Worm (Caenorhabditis elegans) whole organism, L4 larva: ENCODE results near the gene gst-34.
A peak's percentile ranks its signal among the peaks of the same experiment; 100 is the strongest.
"Not testable (repeated sequence)": the region's sequence is repeated elsewhere in the genome, so short reads cannot be mapped to it uniquely, and the experiment has no call there.

Source experiments
- D1046.2 ChIP-seq: fragments of 200-800 bp; sonication (Bioruptor generic); IDR thresholded peaks from 2 replicates; pipeline ENCODE4 v1.3.6; 2022; ENCODE audit warnings: missing genetic modification characterization, missing compliant biosample characterization
- F10B5.3 ChIP-seq: sonication (generic microtip); optimal IDR thresholded peaks from 2 replicates; lab custom pipeline; 2016; ENCODE audit warnings: mild to moderate bottlenecking, missing genetic modification characterization, missing compliant biosample characterization
- F26F4.8 ChIP-seq: fragments of 200-800 bp; sonication (Bioruptor generic); conservative IDR thresholded peaks from 2 replicates; pipeline ENCODE4 v1.3.6; 2022; ENCODE audit warnings: missing genetic modification characterization, missing compliant biosample characterization
- F37D6.2 ChIP-seq: sonication (generic microtip); optimal IDR thresholded peaks from 2 replicates; lab custom pipeline; 2016; ENCODE audit warnings: mild to moderate bottlenecking, missing genetic modification characterization, missing compliant biosample characterization
- T20F7.1 ChIP-seq: fragments of 200-800 bp; sonication (Bioruptor generic); optimal IDR thresholded peaks from 2 replicates; lab custom pipeline; 2018; ENCODE audit warnings: mild to moderate bottlenecking, missing genetic modification characterization, missing compliant biosample characterization
- Y105C5A.15 ChIP-seq: fragments of 200-800 bp; sonication (Bioruptor generic); IDR thresholded peaks from 2 replicates; pipeline ENCODE4 v1.3.6; 2022; ENCODE audit warnings: missing genetic modification characterization, missing compliant biosample characterization
- Y5F2A.4 ChIP-seq: fragments of 200-800 bp; sonication (Bioruptor generic); optimal IDR thresholded peaks from 2 replicates; lab custom pipeline; 2018; ENCODE audit warnings: mild to moderate bottlenecking, missing genetic modification characterization, missing compliant biosample characterization
- ZK337.2 ChIP-seq: fragments of 200-800 bp; sonication (Bioruptor generic); IDR thresholded peaks from 2 replicates; pipeline ENCODE4 v1.3.6; 2022; ENCODE audit warnings: missing genetic modification reagents, missing genetic modification characterization, missing compliant biosample characterization
- aha-1 ChIP-seq: fragments of 150-350 bp; peaks from one replicate; lab custom pipeline; 2014; ENCODE audit warnings: missing biosample characterization, missing genetic modification characterization
- arid-1 ChIP-seq: fragments of 200-800 bp; sonication (Bioruptor generic); conservative IDR thresholded peaks from 2 replicates; pipeline ENCODE4 v1.3.6; 2022; ENCODE audit warnings: missing genetic modification reagents, missing genetic modification characterization, missing compliant biosample characterization
- ceh-32 ChIP-seq: sonication (generic microtip); optimal IDR thresholded peaks from 2 replicates; lab custom pipeline; 2016; ENCODE audit warnings: mild to moderate bottlenecking, missing genetic modification characterization, missing compliant biosample characterization; ENCODE audit not compliant: poor library complexity
- daf-12 ChIP-seq: fragments of 150-350 bp; optimal IDR thresholded peaks from 2 replicates; lab custom pipeline; 2014; ENCODE audit warnings: missing biosample characterization, missing genetic modification reagents, missing genetic modification characterization
- daf-16 ChIP-seq, 3 experiments: sonication (generic microtip); optimal IDR thresholded peaks; 2 replicates each; lab custom pipeline; 2016 to 2017; ENCODE audit warnings: missing genetic modification characterization in 3 of 3, missing genetic modification reagents in 3 of 3, mild to moderate bottlenecking in 2 of 3, missing compliant biosample characterization in 2 of 3, missing biosample characterization in 1 of 3, moderate library complexity in 1 of 3
- daf-8 ChIP-seq: fragments of 200-800 bp; sonication (Bioruptor generic); IDR thresholded peaks from 2 replicates; pipeline ENCODE4 v1.3.6; 2022; ENCODE audit warnings: missing genetic modification characterization, missing compliant biosample characterization
- dmd-8 ChIP-seq: fragments of 200-800 bp; sonication (Bioruptor generic); IDR thresholded peaks from 2 replicates; pipeline ENCODE4 v1.3.6; 2022; ENCODE audit warnings: missing genetic modification characterization, missing compliant biosample characterization
- dpl-1 ChIP-seq: fragments of 150-350 bp; optimal IDR thresholded peaks from 2 replicates; lab custom pipeline; 2014; ENCODE audit warnings: missing biosample characterization, missing genetic modification reagents, missing genetic modification characterization
- dve-1 ChIP-seq: sonication (generic microtip); optimal IDR thresholded peaks from 2 replicates; lab custom pipeline; 2017; ENCODE audit warnings: antibody characterized with exemption, mild to moderate bottlenecking, missing genetic modification characterization, missing compliant biosample characterization; ENCODE audit not compliant: insufficient read depth
- fos-1 ChIP-seq: fragments of 150-350 bp; optimal IDR thresholded peaks from 2 replicates; lab custom pipeline; 2014; ENCODE audit warnings: missing biosample characterization, missing genetic modification characterization
- hlh-11 ChIP-seq: fragments of 200-800 bp; sonication (Bioruptor generic); optimal IDR thresholded peaks from 2 replicates; lab custom pipeline; 2018; ENCODE audit warnings: mild to moderate bottlenecking, missing genetic modification characterization, missing compliant biosample characterization
- hmg-1.1 ChIP-seq: fragments of 200-800 bp; sonication (Bioruptor generic); IDR thresholded peaks from 2 replicates; pipeline ENCODE4 v1.3.6; 2022; ENCODE audit warnings: missing genetic modification reagents, missing genetic modification characterization, missing compliant biosample characterization
- jun-1 ChIP-seq: fragments of 150-350 bp; optimal IDR thresholded peaks from 2 replicates; lab custom pipeline; 2014; ENCODE audit warnings: missing biosample characterization, missing genetic modification reagents, missing genetic modification characterization
- lim-7 ChIP-seq: fragments of 200-800 bp; sonication (Bioruptor generic); IDR thresholded peaks from 2 replicates; pipeline ENCODE4 v1.3.6; 2022; ENCODE audit warnings: missing genetic modification characterization, missing compliant biosample characterization
- lin-39 ChIP-seq: fragments of 150-350 bp; optimal IDR thresholded peaks from 2 replicates; lab custom pipeline; 2014; ENCODE audit warnings: missing biosample characterization, missing genetic modification reagents, missing genetic modification characterization
- mxl-3 ChIP-seq: fragments of 200-800 bp; sonication (Bioruptor generic); optimal IDR thresholded peaks from 2 replicates; lab custom pipeline; 2018; ENCODE audit warnings: mild to moderate bottlenecking, missing genetic modification characterization, missing compliant biosample characterization
- nhr-28 ChIP-seq: fragments of 150-350 bp; optimal IDR thresholded peaks from 2 replicates; lab custom pipeline; 2014; ENCODE audit warnings: missing biosample characterization, missing genetic modification characterization
- nhr-42 ChIP-seq: fragments of 200-800 bp; sonication (Bioruptor generic); IDR thresholded peaks from 2 replicates; pipeline ENCODE4 v1.3.6; 2022; ENCODE audit warnings: missing genetic modification characterization, missing compliant biosample characterization
- nhr-76 ChIP-seq: fragments of 150-350 bp; optimal IDR thresholded peaks from 2 replicates; lab custom pipeline; 2014; ENCODE audit warnings: missing biosample characterization, missing genetic modification characterization
- pha-4 ChIP-seq, 2 experiments: fragments of 150-350 bp in 1 of 2; fragments of 200-800 bp in 1 of 2; sonication (Bioruptor generic) in 1 of 2; IDR thresholded peaks in 1 of 2; optimal IDR thresholded peaks in 1 of 2; 2 replicates each; pipeline versions ENCODE4 v1.3.6 to Lab custom; 2014 to 2022; ENCODE audit warnings: missing genetic modification characterization in 2 of 2, missing genetic modification reagents in 2 of 2, missing biosample characterization in 1 of 2, missing compliant biosample characterization in 1 of 2
- pqm-1 ChIP-seq: sonication (generic microtip); optimal IDR thresholded peaks from 2 replicates; lab custom pipeline; 2017; ENCODE audit warnings: missing biosample characterization, missing genetic modification characterization
- rbr-2 ChIP-seq: sonication (generic microtip); optimal IDR thresholded peaks from 2 replicates; lab custom pipeline; 2016; ENCODE audit warnings: missing genotype, missing genetic modification characterization, missing compliant biosample characterization
- saeg-2 ChIP-seq: fragments of 200-800 bp; sonication (Bioruptor generic); IDR thresholded peaks from 2 replicates; pipeline ENCODE4 v1.3.6; 2022; ENCODE audit warnings: missing genetic modification reagents, missing genetic modification characterization, missing compliant biosample characterization
- set-16 ChIP-seq: fragments of 200-800 bp; sonication (Bioruptor generic); IDR thresholded peaks from 2 replicates; pipeline ENCODE4 v1.3.6; 2022; ENCODE audit warnings: missing genetic modification reagents, missing genetic modification characterization, missing compliant biosample characterization
- snpc-1.2 ChIP-seq: fragments of 200-800 bp; sonication (Bioruptor generic); IDR thresholded peaks from 2 replicates; pipeline ENCODE4 v1.3.6; 2022; ENCODE audit warnings: missing genetic modification reagents, missing genetic modification characterization, missing compliant biosample characterization
- spr-3 ChIP-seq: fragments of 200-800 bp; sonication (Bioruptor generic); optimal IDR thresholded peaks from 2 replicates; lab custom pipeline; 2018; ENCODE audit warnings: mild to moderate bottlenecking, missing genetic modification characterization, missing compliant biosample characterization
- unc-130 ChIP-seq: sonication (generic microtip); optimal IDR thresholded peaks from 2 replicates; lab custom pipeline; 2016; ENCODE audit warnings: missing genetic modification reagents, missing genetic modification characterization, missing compliant biosample characterization
- unc-62 ChIP-seq, 3 experiments: fragments of 150-350 bp in 1 of 3; sonication (generic microtip); optimal IDR thresholded peaks in 2 of 3; peaks in 1 of 3; 1 replicate in 1 of 3; 2 replicates in 2 of 3; lab custom pipeline; 2014 to 2017; ENCODE audit warnings: missing biosample characterization in 3 of 3, missing genetic modification characterization in 3 of 3, missing genetic modification reagents in 3 of 3, missing genotype in 1 of 3
- zip-11 ChIP-seq: fragments of 200-800 bp; sonication (Bioruptor generic); IDR thresholded peaks from 2 replicates; pipeline ENCODE4 v1.3.6; 2022; ENCODE audit warnings: missing genetic modification characterization, missing compliant biosample characterization

Gene gst-34

DNA sequence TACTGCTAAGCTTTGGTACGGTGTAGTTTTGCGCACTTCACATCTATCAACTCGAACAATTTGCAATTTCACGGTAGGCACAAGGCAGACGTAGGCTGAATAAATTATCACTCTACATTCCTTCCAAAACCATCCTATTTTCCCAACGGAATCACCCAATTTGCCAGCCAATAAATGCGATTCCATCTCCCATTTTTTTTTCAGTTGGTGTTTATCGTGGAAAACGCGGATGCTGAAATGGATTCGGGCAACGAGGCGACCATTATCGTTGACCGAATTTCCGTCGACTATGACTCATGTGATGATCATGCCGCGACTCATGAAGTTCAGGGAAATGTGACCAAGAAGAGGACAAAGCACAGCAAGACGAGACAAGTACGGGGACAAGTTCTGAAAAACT lies 34.6 kb downstream of the gst-34 start:
- TF ChIP-seq zip-11 (GFP tag; lab: Robert Waterston, UW) (no peak), daf-16 (GFP tag; optimal IDR thresholded peaks at IDR 0.05; lab: Kevin White, UChicago) (no peak), daf-16 (tag; optimal IDR thresholded peaks at IDR 0.05; lab: Kevin White, UChicago) (no peak), aha-1 (tag; lab: Kevin White, UChicago) (peak; percentile 46), unc-62 (GFP tag; optimal IDR thresholded peaks at IDR 0.05 in 1 of 2; lab: Kevin White, UChicago) (peak in 1 of 2 experiments; percentile 52), unc-62 (tag; optimal IDR thresholded peaks at IDR 0.05; lab: Kevin White, UChicago) (no peak)

DNA sequence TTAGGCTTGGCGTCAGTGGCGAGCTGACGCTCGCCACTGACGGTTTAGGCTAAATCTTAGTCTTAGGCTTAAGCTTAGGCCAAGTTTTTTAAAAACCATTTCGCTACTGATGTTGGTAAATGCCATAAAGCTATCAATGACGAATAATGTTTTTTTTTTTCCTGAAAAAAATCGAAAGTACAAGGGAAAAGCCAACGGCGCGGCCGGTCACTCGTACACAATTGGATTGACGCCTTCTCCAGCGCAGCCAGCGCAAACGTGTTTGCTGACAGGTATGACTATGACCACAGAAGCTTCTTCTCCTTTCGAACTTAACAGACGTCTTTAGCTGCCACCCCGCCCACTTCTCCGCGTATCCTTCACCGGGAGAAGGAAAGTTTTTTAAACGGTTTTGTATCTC lies 37.4 kb downstream of the gst-34 start, which contains the start of gene Y53F4B.27:
Gene Y53F4B.27 (plus strand): TSS at position 301 of the 400 bp plus-strand sequence.
- TF ChIP-seq F10B5.3 (no peak), dmd-8 (GFP tag; lab: Robert Waterston, UW) (no peak), T20F7.1 (no peak), aha-1 (tag; lab: Kevin White, UChicago) (peak; percentile 96), unc-62 (GFP tag; optimal IDR thresholded peaks at IDR 0.05 in 1 of 2; lab: Kevin White, UChicago) (peak in 1 of 2 experiments; percentile 36), unc-62 (tag; optimal IDR thresholded peaks at IDR 0.05; lab: Kevin White, UChicago) (no peak), ceh-32 (tag; lab: Kevin White, UChicago) (no peak), hlh-11 (peak; percentile 24), Y5F2A.4 (no peak), ZK337.2 (GFP tag; lab: Robert Waterston, UW) (no peak), daf-8 (GFP tag; lab: Robert Waterston, UW) (no peak), fos-1 (tag; lab: Kevin White, UChicago) (no peak), nhr-28 (tag; lab: Kevin White, UChicago) (no peak)

DNA sequence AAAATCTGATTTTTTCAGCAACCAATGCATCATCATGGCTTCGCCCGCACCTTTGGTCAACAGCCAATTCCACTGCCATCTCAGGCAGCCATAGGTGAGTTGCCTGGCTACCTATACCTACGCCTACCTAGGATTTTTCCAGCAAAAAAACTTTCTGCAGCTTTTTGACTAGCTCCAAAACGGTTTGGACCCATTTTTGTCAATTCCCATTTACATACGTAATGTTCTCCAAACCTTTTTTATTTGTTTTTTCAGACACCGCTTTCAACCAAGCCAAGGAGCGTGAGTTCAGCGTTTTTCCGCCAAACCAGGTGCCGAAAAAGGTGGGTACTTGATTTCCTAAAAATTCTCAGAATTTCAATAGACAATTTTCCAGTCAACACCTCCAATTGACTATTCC lies 39.3 kb downstream of the gst-34 start:
- no peak for TF ChIP-seq nhr-42 (GFP tag; lab: Robert Waterston, UW)
- TF ChIP-seq snpc-1.2 (GFP tag; lab: Robert Waterston, UW): no peak
- TF ChIP-seq jun-1 (tag; lab: Kevin White, UChicago): no peak
- TF ChIP-seq D1046.2 (GFP tag; lab: Robert Waterston, UW): no peak
- TF ChIP-seq spr-3 (GFP tag; lab: Kevin White, UChicago): no peak
- TF ChIP-seq mxl-3 (GFP tag; lab: Kevin White, UChicago): no peak

DNA sequence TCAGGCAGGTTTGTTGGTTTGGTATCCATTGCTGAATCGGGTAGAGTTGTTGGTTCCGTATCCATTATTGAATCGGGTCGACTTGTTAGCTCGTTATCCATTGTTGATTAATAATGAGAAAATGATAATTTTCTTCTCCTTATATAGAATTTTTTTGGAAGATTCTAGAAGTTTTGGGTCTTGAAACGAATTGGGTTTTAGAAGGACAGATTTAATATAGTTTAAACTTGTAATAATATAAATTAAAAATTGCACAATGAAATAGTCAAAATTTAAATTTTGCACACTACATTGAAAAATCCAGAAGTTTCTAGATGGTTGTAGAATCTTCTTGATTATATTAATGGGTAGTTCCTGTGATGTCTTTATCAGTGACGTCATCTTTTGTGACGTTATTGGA lies 42.2 kb downstream of the gst-34 start, which contains the start of gene Y53F4B.26:
Gene Y53F4B.26 (minus strand): TSS at position 101 of the 400 bp plus-strand sequence.
- TF ChIP-seq arid-1; lin-39; snpc-1.2 (GFP tag; lab: Robert Waterston, UW): not testable (repeated sequence)
- TF ChIP-seq, all 104 proteins: peak for 0; not testable (repeated sequence) for 104

DNA sequence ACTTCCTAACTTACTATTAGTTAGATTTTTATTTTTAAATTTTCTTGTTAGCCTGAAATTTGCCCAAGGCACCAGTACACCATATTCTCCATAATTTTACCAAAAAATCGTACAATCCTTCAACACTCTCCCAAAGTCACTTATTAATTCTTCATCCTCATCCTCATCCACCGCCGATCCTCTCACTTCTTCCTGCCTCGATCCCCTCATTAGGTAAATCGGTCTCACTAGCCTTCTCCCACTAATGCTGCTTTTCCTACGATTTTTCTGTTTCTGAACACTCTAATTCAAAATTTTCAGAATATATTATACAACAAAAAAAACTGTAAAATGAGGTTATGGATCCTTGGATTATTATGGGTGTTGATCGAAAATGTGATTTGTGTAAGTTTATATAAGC lies 47.2 kb downstream of the gst-34 start, which contains the start of gene Y53F4B.25:
Gene Y53F4B.25 (plus strand): TSS at position 301 of the 400 bp plus-strand sequence.
- TF ChIP-seq pha-4 (GFP tag; IDR thresholded peaks at IDR 0.05; lab: Robert Waterston, UW) (no peak), pha-4 (tag; optimal IDR thresholded peaks at IDR 0.05; lab: Kevin White, UChicago) (no peak), arid-1 (no peak)

DNA sequence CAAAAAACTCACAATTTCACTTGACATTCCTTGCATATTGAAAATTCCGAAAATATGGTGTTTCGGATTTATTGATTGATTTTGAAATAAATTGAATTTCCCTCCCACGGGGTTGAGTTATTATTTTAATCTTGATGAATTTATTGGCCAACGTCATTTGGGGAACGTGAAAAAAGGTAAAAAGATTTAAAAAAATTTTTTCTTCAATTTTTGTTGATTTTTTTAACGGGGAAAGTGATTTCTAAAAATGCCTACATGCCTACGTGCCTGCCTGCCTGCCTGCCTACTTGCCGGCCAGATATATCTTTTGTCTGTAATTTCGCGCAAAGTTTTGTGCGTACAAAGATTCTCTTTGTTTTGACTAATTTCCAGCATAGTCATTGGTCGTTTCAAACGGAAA lies 48.7 kb downstream of the gst-34 start, which contains the start of gene Y53F4B.24:
Gene Y53F4B.24 (minus strand): TSS at position 101 of the 400 bp plus-strand sequence.
- TF ChIP-seq daf-8 (GFP tag; lab: Robert Waterston, UW) (no peak), aha-1 (tag; lab: Kevin White, UChicago) (no peak), set-16 (GFP tag; lab: Robert Waterston, UW) (no peak), pqm-1 (tag; lab: Kevin White, UChicago) (no peak), rbr-2 (tag; lab: Kevin White, UChicago) (no peak), dve-1 (no peak), nhr-76 (tag; lab: Kevin White, UChicago) (no peak), unc-130 (GFP tag; lab: Kevin White, UChicago) (no peak), arid-1 (no peak), lim-7 (no peak), F37D6.2 (tag; lab: Kevin White, UChicago) (no peak), Y105C5A.15 (GFP tag; lab: Robert Waterston, UW) (no peak), dpl-1 (GFP tag; lab: Kevin White, UChicago) (no peak), daf-12 (tag; lab: Kevin White, UChicago) (no peak), F26F4.8 (no peak), saeg-2 (GFP tag; lab: Robert Waterston, UW) (no peak), hmg-1.1 (GFP tag; lab: Robert Waterston, UW) (no peak)
